Worm (Caenorhabditis elegans) whole organism, L2 larva: ENCODE data around the gene F11A5.13.

Experiments
- C34F6.9 ChIP-seq: fragments of 150-350 bp; optimal IDR thresholded peaks from 2 replicates; lab custom pipeline; 2014; ENCODE audit warnings: missing biosample characterization, missing genetic modification characterization
- F13H6.1 ChIP-seq: sonication (generic microtip); optimal IDR thresholded peaks from 2 replicates; lab custom pipeline; 2016; ENCODE audit warnings: missing genetic modification characterization, missing compliant biosample characterization
- R02D3.7 ChIP-seq: fragments of 150-350 bp; optimal IDR thresholded peaks from 2 replicates; lab custom pipeline; 2014; ENCODE audit warnings: missing biosample characterization, missing genetic modification characterization
- Y55F3AM.14 ChIP-seq: fragments of 200-800 bp; sonication (Bioruptor generic); optimal IDR thresholded peaks from 2 replicates; lab custom pipeline; 2018; ENCODE audit warnings: mild to moderate bottlenecking, missing genetic modification characterization, missing compliant biosample characterization
- ZK546.5 ChIP-seq: sonication (generic microtip); optimal IDR thresholded peaks from 2 replicates; lab custom pipeline; 2017; ENCODE audit warnings: missing biosample characterization, missing genetic modification characterization
- alr-1 ChIP-seq: fragments of 150-350 bp; optimal IDR thresholded peaks from 2 replicates; lab custom pipeline; 2014; ENCODE audit warnings: missing biosample characterization, missing genetic modification characterization
- ama-1 ChIP-seq: fragments of 150-350 bp; optimal IDR thresholded peaks from 2 replicates; lab custom pipeline; 2018; ENCODE audit warnings: inconsistent platforms
- blmp-1 ChIP-seq: sonication (generic microtip); optimal IDR thresholded peaks from 2 replicates; lab custom pipeline; 2017; ENCODE audit warnings: missing genetic modification characterization, mild to moderate bottlenecking, missing compliant biosample characterization, antibody characterized with exemption, moderate library complexity; ENCODE audit not compliant: insufficient read depth
- crh-2 ChIP-seq: sonication (generic microtip); optimal IDR thresholded peaks from 2 replicates; lab custom pipeline; 2017; ENCODE audit warnings: missing biosample characterization, missing genetic modification characterization
- egl-27 ChIP-seq: sonication (generic microtip); optimal IDR thresholded peaks from 3 replicates; lab custom pipeline; 2017; ENCODE audit warnings: missing biosample characterization, missing genetic modification reagents, missing genetic modification characterization
- elt-1 ChIP-seq: fragments of 150-350 bp; optimal IDR thresholded peaks from 2 replicates; lab custom pipeline; 2014; ENCODE audit warnings: missing biosample characterization, missing genetic modification characterization
- elt-3 ChIP-seq: sonication (generic microtip); optimal IDR thresholded peaks from 2 replicates; lab custom pipeline; 2017; ENCODE audit warnings: missing biosample characterization, missing genetic modification characterization
- gmeb-1 ChIP-seq: fragments of 150-350 bp; optimal IDR thresholded peaks from 2 replicates; lab custom pipeline; 2014; ENCODE audit warnings: missing biosample characterization, missing genetic modification characterization
- lin-11 ChIP-seq: fragments of 150-350 bp; sonication (generic microtip); optimal IDR thresholded peaks from 2 replicates; lab custom pipeline; 2014; ENCODE audit warnings: missing biosample characterization, missing genetic modification characterization, inconsistent platforms, mixed read lengths
- lin-39 ChIP-seq: fragments of 150-350 bp; optimal IDR thresholded peaks from 2 replicates; lab custom pipeline; 2014; ENCODE audit warnings: missing biosample characterization, missing genetic modification reagents, missing genetic modification characterization
- lsy-2 ChIP-seq, 2 experiments: fragments of 150-350 bp in 1 of 2; sonication (generic microtip) in 1 of 2; optimal IDR thresholded peaks; 2 replicates each; lab custom pipeline; 2014 to 2017; ENCODE audit warnings: missing biosample characterization in 2 of 2, missing genetic modification characterization in 2 of 2
- mbf-1 ChIP-seq: sonication (generic microtip); optimal IDR thresholded peaks from 2 replicates; lab custom pipeline; 2017; ENCODE audit warnings: missing biosample characterization, missing genetic modification characterization
- mdl-1 ChIP-seq, 2 experiments: fragments of 150-350 bp in 1 of 2; sonication (generic microtip) in 1 of 2; optimal IDR thresholded peaks; 2 replicates each; lab custom pipeline; 2017; ENCODE audit warnings: missing biosample characterization in 2 of 2, missing genetic modification characterization in 2 of 2
- nhr-10 ChIP-seq: sonication (generic microtip); optimal IDR thresholded peaks from 2 replicates; lab custom pipeline; 2017; ENCODE audit warnings: missing biosample characterization, missing genetic modification characterization
- nhr-11 ChIP-seq: fragments of 150-350 bp; optimal IDR thresholded peaks from 2 replicates; lab custom pipeline; 2014; ENCODE audit warnings: missing biosample characterization, missing genetic modification characterization
- nhr-12 ChIP-seq: fragments of 150-350 bp; optimal IDR thresholded peaks from 2 replicates; lab custom pipeline; 2014; ENCODE audit warnings: missing biosample characterization, missing genetic modification characterization
- nhr-129 ChIP-seq: fragments of 150-350 bp; optimal IDR thresholded peaks from 2 replicates; lab custom pipeline; 2014; ENCODE audit warnings: missing biosample characterization, missing genetic modification characterization
- nhr-21 ChIP-seq: fragments of 150-350 bp; optimal IDR thresholded peaks from 2 replicates; lab custom pipeline; 2014; ENCODE audit warnings: missing biosample characterization, missing genetic modification characterization
- nhr-23 ChIP-seq: fragments of 150-350 bp; optimal IDR thresholded peaks from 2 replicates; lab custom pipeline; 2014; ENCODE audit warnings: missing biosample characterization, missing genetic modification reagents, missing genetic modification characterization
- nhr-237 ChIP-seq: fragments of 150-350 bp; optimal IDR thresholded peaks from 2 replicates; lab custom pipeline; 2014; ENCODE audit warnings: missing biosample characterization, missing genetic modification characterization
- nhr-25 ChIP-seq: fragments of 150-350 bp; sonication (generic microtip); optimal IDR thresholded peaks from 3 replicates; lab custom pipeline; 2014; ENCODE audit warnings: missing biosample characterization, missing genetic modification characterization
- nhr-77 ChIP-seq: fragments of 150-350 bp; optimal IDR thresholded peaks from 2 replicates; lab custom pipeline; 2014; ENCODE audit warnings: missing biosample characterization, missing genetic modification characterization
- peb-1 ChIP-seq: fragments of 150-350 bp; optimal IDR thresholded peaks from 2 replicates; lab custom pipeline; 2014; ENCODE audit warnings: missing biosample characterization, missing genetic modification characterization
- skn-1 ChIP-seq: sonication (generic microtip); optimal IDR thresholded peaks from 2 replicates; lab custom pipeline; 2017; ENCODE audit warnings: missing biosample characterization, missing genetic modification characterization
- sma-3 ChIP-seq: sonication (generic microtip); optimal IDR thresholded peaks from 2 replicates; lab custom pipeline; 2016; ENCODE audit warnings: missing genetic modification reagents, missing genetic modification characterization, missing compliant biosample characterization
- sma-9 ChIP-seq, 2 experiments: fragments of 150-350 bp in 1 of 2; sonication (generic microtip) in 1 of 2; optimal IDR thresholded peaks; 2 replicates each; lab custom pipeline; 2014 to 2016; ENCODE audit warnings: missing genetic modification characterization in 2 of 2, mild to moderate bottlenecking in 1 of 2, missing biosample characterization in 1 of 2, missing compliant biosample characterization in 1 of 2, missing genetic modification reagents in 1 of 2, moderate library complexity in 1 of 2
- snpc-4 ChIP-seq: fragments of 150-350 bp; optimal IDR thresholded peaks from 2 replicates; lab custom pipeline; 2014; ENCODE audit warnings: missing biosample characterization, missing genetic modification characterization
- unc-39 ChIP-seq: fragments of 150-350 bp; optimal IDR thresholded peaks from 2 replicates; lab custom pipeline; 2014; ENCODE audit warnings: missing biosample characterization, missing genetic modification characterization
- unc-62 ChIP-seq: fragments of 150-350 bp; optimal IDR thresholded peaks from 2 replicates; lab custom pipeline; 2014; ENCODE audit warnings: missing biosample characterization, missing genetic modification reagents, missing genetic modification characterization
- zag-1 ChIP-seq: fragments of 150-350 bp; optimal IDR thresholded peaks from 2 replicates; lab custom pipeline; 2014; ENCODE audit warnings: missing biosample characterization, missing genetic modification characterization
- ztf-11 ChIP-seq: sonication (generic microtip); optimal IDR thresholded peaks from 2 replicates; lab custom pipeline; 2017; ENCODE audit warnings: missing biosample characterization, missing genetic modification characterization

Gene F11A5.13

DNA sequence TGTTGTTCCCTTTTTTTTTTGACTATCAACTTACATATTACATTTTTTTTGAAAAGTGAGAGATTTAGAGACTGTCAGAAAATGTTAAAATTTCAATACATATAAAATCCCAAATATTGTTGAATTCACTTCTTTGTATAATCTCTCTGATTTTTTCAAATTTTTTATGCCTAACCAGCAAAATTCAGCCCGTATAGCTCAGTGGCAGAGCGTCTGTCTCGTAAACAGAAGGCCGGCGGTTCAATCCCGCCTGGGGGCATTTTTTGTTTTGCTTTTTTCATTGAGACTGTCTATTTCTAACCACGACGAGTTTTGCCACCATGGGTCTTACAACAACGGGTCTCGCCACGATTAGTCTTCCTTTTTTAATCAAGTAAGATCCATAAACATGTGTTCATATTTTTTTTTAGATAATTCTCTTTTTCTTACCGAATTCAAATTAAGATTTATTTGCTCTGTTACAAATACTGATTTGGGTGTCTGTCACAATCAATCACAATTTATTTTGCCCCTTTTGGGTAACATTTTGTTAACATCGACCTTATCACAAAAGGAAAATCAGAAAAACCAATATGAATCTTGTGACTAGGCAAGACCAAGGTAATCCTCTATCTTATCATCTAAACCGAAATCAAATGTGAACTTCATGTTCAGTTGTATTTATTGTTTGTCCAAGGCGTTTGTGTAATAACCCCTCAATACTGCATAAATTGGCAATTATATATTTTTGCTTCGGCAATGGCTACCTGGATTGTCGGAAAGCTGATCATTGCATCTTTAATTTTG is 7.3 kb downstream of the F11A5.13 start, which contains the start of gene glc-1:
Gene glc-1, plus strand, starts transcription at position 663 of the 786 bp plus-strand sequence.
- TF ChIP-seq alr-1 (tag; lab: Kevin White, UChicago): no peak
- TF ChIP-seq sma-9 (GFP tag; optimal IDR thresholded peaks at IDR 0.05; lab: Kevin White, UChicago): peak; percentile 36
- TF ChIP-seq sma-9 (tag; optimal IDR thresholded peaks at IDR 0.05; lab: Kevin White, UChicago): no peak

DNA sequence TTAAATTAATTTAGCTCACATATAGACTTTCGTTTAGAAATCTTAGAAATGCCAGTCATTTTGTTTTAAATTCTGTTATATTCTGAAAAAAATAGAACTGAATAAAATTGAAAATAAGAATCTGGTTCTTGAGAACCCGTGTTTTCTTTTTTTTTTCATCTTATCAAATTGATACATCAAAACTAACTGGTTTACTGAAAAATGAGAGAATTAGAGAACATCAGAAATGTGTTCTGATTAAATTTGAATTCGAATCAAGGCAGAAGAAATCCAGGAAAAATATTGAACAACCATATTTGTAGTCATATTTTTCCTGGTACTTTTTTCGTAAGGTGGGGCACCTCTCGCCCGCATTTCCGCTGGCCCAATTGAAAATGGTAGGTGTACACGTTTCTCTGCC is 8.0 kb downstream of the F11A5.13 start, which contains the start of gene F11A5.15:
Gene F11A5.15, minus strand, starts transcription at position 101 of the 400 bp plus-strand sequence.
- TF ChIP-seq unc-62 (no peak), nhr-11 (no peak), C34F6.9 (tag; lab: Kevin White, UChicago) (no peak), crh-2 (tag; lab: Kevin White, UChicago) (no peak), lin-39 (no peak), mbf-1 (tag; lab: Kevin White, UChicago) (no peak), nhr-129 (tag; lab: Kevin White, UChicago) (no peak), lin-11 (tag; lab: Kevin White, UChicago) (no peak)

DNA sequence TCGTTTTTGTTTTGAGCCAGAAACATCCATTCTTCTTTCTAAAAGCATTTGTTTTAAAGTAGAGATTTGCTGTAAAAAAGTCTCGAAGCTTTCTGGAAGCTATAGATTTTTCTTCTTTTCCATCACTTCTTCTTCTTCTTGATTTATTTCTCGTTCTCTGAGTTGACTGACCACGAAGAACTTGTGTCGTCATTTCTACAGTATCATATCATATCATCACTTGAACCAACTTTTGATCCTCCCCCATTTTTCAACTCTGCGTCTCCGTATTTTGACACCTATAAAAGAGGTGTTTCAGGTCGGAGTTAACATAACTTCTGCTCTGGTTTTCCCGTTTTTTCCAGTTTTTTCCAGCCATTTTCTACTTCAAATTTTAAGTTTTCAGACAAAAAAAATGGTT is 12.0 kb downstream of the F11A5.13 start, which contains the start of gene F11A5.9:
Gene F11A5.9, plus strand, starts transcription at position 386 of the 400 bp plus-strand sequence.
- TF ChIP-seq C34F6.9 (tag; lab: Kevin White, UChicago): no peak
- TF ChIP-seq unc-62: no peak
- no peak for TF ChIP-seq peb-1 (tag; lab: Kevin White, UChicago)
- TF ChIP-seq zag-1 (tag; lab: Kevin White, UChicago): no peak
- TF ChIP-seq blmp-1 (tag; lab: Kevin White, UChicago): no peak
- no peak for TF ChIP-seq snpc-4 (tag; lab: Kevin White, UChicago)
- TF ChIP-seq sma-9 (GFP tag; optimal IDR thresholded peaks at IDR 0.05; lab: Kevin White, UChicago): no peak
- TF ChIP-seq sma-9 (tag; optimal IDR thresholded peaks at IDR 0.05; lab: Kevin White, UChicago): no peak
- no peak for TF ChIP-seq crh-2 (tag; lab: Kevin White, UChicago)
- no peak for TF ChIP-seq nhr-10 (tag; lab: Kevin White, UChicago)
- no peak for TF ChIP-seq alr-1 (tag; lab: Kevin White, UChicago)
- no peak for TF ChIP-seq ztf-11 (tag; lab: Kevin White, UChicago)
- no peak for TF ChIP-seq sma-3 (GFP tag; lab: Kevin White, UChicago)

DNA sequence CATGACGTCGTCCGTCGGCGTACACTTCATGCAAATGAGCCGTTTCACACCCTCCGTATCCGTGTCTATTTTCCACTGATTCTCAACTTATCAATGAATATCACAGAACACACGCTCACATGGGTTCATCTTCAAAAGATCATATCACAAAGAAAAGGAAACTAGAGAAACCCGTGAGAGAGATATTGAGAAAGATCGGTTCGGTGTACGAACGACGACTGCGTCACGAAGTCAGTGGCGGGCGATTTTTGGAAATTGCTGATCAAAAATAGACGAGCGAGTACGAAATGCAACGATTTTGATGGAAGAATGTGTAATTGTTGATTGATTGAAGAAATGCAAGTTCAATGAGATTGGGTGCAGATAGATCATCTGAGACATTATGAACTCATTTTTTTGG is 13.2 kb downstream of the F11A5.13 start:
- TF ChIP-seq nhr-10 (tag; lab: Kevin White, UChicago) (no peak), elt-3 (tag; lab: Kevin White, UChicago) (no peak), nhr-23 (tag; lab: Kevin White, UChicago) (no peak), R02D3.7 (tag; lab: Kevin White, UChicago) (no peak), nhr-25 (peak; percentile 45), skn-1 (no peak), elt-1 (no peak), mdl-1 (tag; optimal IDR thresholded peaks at IDR 0.05; lab: Kevin White, UChicago) (peak in 1 of 2 experiments; percentile 3), sma-3 (GFP tag; lab: Kevin White, UChicago) (peak; percentile 36), unc-39 (tag; lab: Kevin White, UChicago) (no peak), gmeb-1 (peak; percentile 27), Y55F3AM.14 (GFP tag; lab: Kevin White, UChicago) (peak; percentile 14), crh-2 (tag; lab: Kevin White, UChicago) (peak; percentile 5), blmp-1 (tag; lab: Kevin White, UChicago) (peak; percentile 49), F13H6.1 (tag; lab: Kevin White, UChicago) (no peak), nhr-21 (tag; lab: Kevin White, UChicago) (peak; percentile 81), lsy-2 (tag; optimal IDR thresholded peaks at IDR 0.05; lab: Kevin White, UChicago) (no peak), egl-27 (peak; percentile 0), ZK546.5 (tag; lab: Kevin White, UChicago) (no peak), nhr-237 (tag; lab: Kevin White, UChicago) (no peak), nhr-77 (tag; lab: Kevin White, UChicago) (no peak), nhr-12 (tag; lab: Kevin White, UChicago) (no peak), sma-9 (GFP tag; optimal IDR thresholded peaks at IDR 0.05; lab: Kevin White, UChicago) (peak; percentile 91), sma-9 (tag; optimal IDR thresholded peaks at IDR 0.05; lab: Kevin White, UChicago) (no peak), ama-1 (lab: Kevin White, UChicago) (no peak)
